Fruit fly (Drosophila melanogaster) whole organism, embryonic: ENCODE results near the gene MESR3.

Experiments used
- Adf1 ChIP-seq: fragments of 200-800 bp; sonication (Bioruptor generic); IDR thresholded peaks from 2 replicates; pipeline ENCODE4 v1.3.6; 2022; ENCODE audit warnings: missing biosample characterization, missing genetic modification characterization
- Atf-2 ChIP-seq: fragments of 200-800 bp; sonication (Bioruptor generic); optimal IDR thresholded peaks from 2 replicates; lab custom pipeline; 2016; ENCODE audit warnings: missing biosample characterization, missing genetic modification characterization
- CG10462 ChIP-seq: fragments of 200-800 bp; sonication (Bioruptor generic); optimal IDR thresholded peaks from 2 replicates; lab custom pipeline; 2016; ENCODE audit warnings: missing biosample characterization, missing genetic modification characterization
- CG10959 ChIP-seq: fragments of 200-800 bp; sonication (Bioruptor generic); IDR thresholded peaks from 2 replicates; pipeline ENCODE4 v1.3.6; 2022; ENCODE audit warnings: missing biosample characterization, missing genetic modification characterization
- CG12299 ChIP-seq: fragments of 200-800 bp; sonication (Bioruptor generic); optimal IDR thresholded peaks from 2 replicates; lab custom pipeline; 2018; ENCODE audit warnings: missing biosample characterization, mild to moderate bottlenecking, missing genetic modification characterization
- CG12391 ChIP-seq: fragments of 200-800 bp; sonication (Bioruptor generic); optimal IDR thresholded peaks from 3 replicates; lab custom pipeline; 2018; ENCODE audit warnings: missing biosample characterization, mild to moderate bottlenecking, missing genetic modification characterization, moderate library complexity
- CG13894 ChIP-seq: fragments of 200-800 bp; sonication (Bioruptor generic); optimal IDR thresholded peaks from 3 replicates; lab custom pipeline; 2018; ENCODE audit warnings: missing biosample characterization, mild to moderate bottlenecking, missing genetic modification characterization, moderate library complexity
- CG15514 ChIP-seq: fragments of 200-800 bp; sonication (Bioruptor generic); optimal IDR thresholded peaks from 3 replicates; lab custom pipeline; 2017; ENCODE audit warnings: missing biosample characterization, missing genetic modification characterization, mild to moderate bottlenecking, moderate library complexity, missing genetic modification reagents
- CG17612 ChIP-seq: fragments of 200-800 bp; sonication (Bioruptor generic); IDR thresholded peaks from 2 replicates; pipeline ENCODE4 v1.3.6; 2022; ENCODE audit warnings: missing biosample characterization, missing genetic modification characterization
- CG17829 ChIP-seq: fragments of 200-800 bp; optimal IDR thresholded peaks from 2 replicates; lab custom pipeline; 2019; ENCODE audit warnings: missing biosample characterization, mild to moderate bottlenecking, missing genetic modification characterization, moderate library complexity
- CG18262 ChIP-seq: fragments of 200-800 bp; optimal IDR thresholded peaks from 3 replicates; lab custom pipeline; 2019; ENCODE audit warnings: missing biosample characterization, mild to moderate bottlenecking, missing genetic modification characterization, moderate library complexity
- CG18599 ChIP-seq: fragments of 200-800 bp; sonication (Bioruptor generic); optimal IDR thresholded peaks from 3 replicates; lab custom pipeline; 2017; ENCODE audit warnings: missing biosample characterization, missing genetic modification characterization, mild to moderate bottlenecking, moderate library complexity, missing genetic modification reagents
- CG2202 ChIP-seq: fragments of 200-800 bp; sonication (Bioruptor generic); optimal IDR thresholded peaks from 2 replicates; lab custom pipeline; 2018; ENCODE audit warnings: missing biosample characterization, mild to moderate bottlenecking, missing genetic modification characterization
- CG31441 ChIP-seq: fragments of 200-800 bp; sonication (Bioruptor generic); IDR thresholded peaks from 2 replicates; pipeline ENCODE4 v1.3.6; 2022; ENCODE audit warnings: missing biosample characterization, missing genetic modification characterization
- CG3407 ChIP-seq: fragments of 200-800 bp; sonication (Bioruptor generic); optimal IDR thresholded peaks from 2 replicates; lab custom pipeline; 2018; ENCODE audit warnings: missing biosample characterization, mild to moderate bottlenecking, missing genetic modification characterization
- CG3726 ChIP-seq: fragments of 200-800 bp; sonication (Bioruptor generic); IDR thresholded peaks from 3 replicates; pipeline ENCODE4, ENCODE4 v1.3.6; 2022; ENCODE audit warnings: missing biosample characterization, missing genetic modification characterization
- CG43689 ChIP-seq: fragments of 200-800 bp; sonication (Bioruptor generic); IDR thresholded peaks from 2 replicates; pipeline ENCODE4 v1.3.6; 2022; ENCODE audit warnings: missing biosample characterization, missing genetic modification characterization
- CG8281 ChIP-seq: fragments of 200-800 bp; sonication (Bioruptor generic); optimal IDR thresholded peaks from 2 replicates; lab custom pipeline; 2018; ENCODE audit warnings: missing biosample characterization, mild to moderate bottlenecking, missing genetic modification characterization, moderate library complexity
- CkIIα-i1 ChIP-seq: fragments of 200-800 bp; sonication (Bioruptor generic); IDR thresholded peaks from 2 replicates; pipeline ENCODE4 v1.3.6; 2022; ENCODE audit warnings: missing biosample characterization, missing genetic modification characterization
- Ets97D ChIP-seq: fragments of 200-800 bp; sonication (Bioruptor generic); optimal IDR thresholded peaks from 3 replicates; lab custom pipeline; 2016; ENCODE audit warnings: missing biosample characterization, missing genetic modification characterization
- HHEX ChIP-seq: fragments of 200-800 bp; sonication (Bioruptor generic); optimal IDR thresholded peaks from 3 replicates; lab custom pipeline; 2017; ENCODE audit warnings: missing biosample characterization, mild to moderate bottlenecking, missing genetic modification characterization, missing genetic modification reagents
- Hey ChIP-seq: fragments of 200-800 bp; sonication (Bioruptor generic); optimal IDR thresholded peaks from 3 replicates; lab custom pipeline; 2018; ENCODE audit warnings: missing biosample characterization, mild to moderate bottlenecking, missing genetic modification characterization
- HmgD ChIP-seq: fragments of 200-800 bp; sonication (Bioruptor generic); optimal IDR thresholded peaks from 3 replicates; lab custom pipeline; 2016; ENCODE audit warnings: missing biosample characterization, missing genetic modification characterization
- MESR4 ChIP-seq: fragments of 200-800 bp; sonication (Bioruptor generic); optimal IDR thresholded peaks from 2 replicates; lab custom pipeline; 2018; ENCODE audit warnings: missing biosample characterization, mild to moderate bottlenecking, missing genetic modification characterization, moderate library complexity
- Mad ChIP-seq: fragments of 200-800 bp; sonication (Bioruptor generic); optimal IDR thresholded peaks from 2 replicates; lab custom pipeline; 2016; ENCODE audit warnings: missing biosample characterization, missing genetic modification characterization
- Med ChIP-seq: fragments of 200-800 bp; sonication (Bioruptor generic); peaks from one replicate; lab custom pipeline; 2016; ENCODE audit warnings: missing biosample characterization, missing genetic modification characterization, mild to moderate bottlenecking, inconsistent platforms, moderate library complexity
- Opbp ChIP-seq: fragments of 200-800 bp; sonication (Bioruptor generic); IDR thresholded peaks from 3 replicates; pipeline ENCODE4 v1.3.6; 2022; ENCODE audit warnings: missing biosample characterization, missing genetic modification characterization; ENCODE audit not compliant: partially characterized antibody
- Optix ChIP-seq: fragments of 200-800 bp; sonication (Bioruptor generic); IDR thresholded peaks from 3 replicates; pipeline ENCODE4 v1.3.6; 2022; ENCODE audit warnings: missing biosample characterization, missing genetic modification characterization
- Pdp1 ChIP-seq, 2 experiments: fragments of 200-800 bp; sonication (Bioruptor generic); optimal IDR thresholded peaks; 3 replicates each; lab custom pipeline; 2016; ENCODE audit warnings: missing biosample characterization in 2 of 2, missing genetic modification characterization in 2 of 2, mild to moderate bottlenecking in 1 of 2, moderate library complexity in 1 of 2
- Usf ChIP-seq: fragments of 200-800 bp; sonication (Bioruptor generic); optimal IDR thresholded peaks from 2 replicates; lab custom pipeline; 2017; ENCODE audit warnings: missing genotype, missing biosample characterization, missing genetic modification characterization
- ato ChIP-seq: fragments of 200-800 bp; sonication (Bioruptor generic); IDR thresholded peaks from 2 replicates; pipeline ENCODE4 v1.3.6; 2022; ENCODE audit warnings: missing biosample characterization, missing genetic modification characterization; ENCODE audit not compliant: partially characterized antibody
- cad ChIP-seq: fragments of >200 bp; optimal IDR thresholded peaks from 2 replicates; lab custom pipeline; 2017; ENCODE audit warnings: missing biosample characterization, missing genetic modification characterization
- chif ChIP-seq, 2 experiments: fragments of 200-800 bp; sonication (Bioruptor generic); optimal IDR thresholded peaks; 3 replicates each; lab custom pipeline; 2016; ENCODE audit warnings: missing biosample characterization in 2 of 2, missing genetic modification characterization in 2 of 2
- crp ChIP-seq, 2 experiments: fragments of 200-800 bp; sonication (Bioruptor generic); optimal IDR thresholded peaks; 2 replicates in 1 of 2; 3 replicates in 1 of 2; lab custom pipeline; 2017; ENCODE audit warnings: missing biosample characterization in 2 of 2, missing genetic modification characterization in 2 of 2, mild to moderate bottlenecking in 1 of 2, moderate library complexity in 1 of 2
- fd3F ChIP-seq: fragments of 200-800 bp; sonication (Bioruptor generic); optimal IDR thresholded peaks from 2 replicates; lab custom pipeline; 2018; ENCODE audit warnings: missing biosample characterization, mild to moderate bottlenecking, missing genetic modification characterization, moderate library complexity
- ind ChIP-seq: fragments of 200-800 bp; sonication (Bioruptor generic); optimal IDR thresholded peaks from 3 replicates; lab custom pipeline; 2016; ENCODE audit warnings: missing biosample characterization, missing genetic modification characterization
- lilli ChIP-seq: fragments of 200-800 bp; sonication (Bioruptor generic); optimal IDR thresholded peaks from 3 replicates; lab custom pipeline; 2016; ENCODE audit warnings: missing biosample characterization, missing genetic modification characterization
- lmd ChIP-seq: fragments of 200-800 bp; sonication (Bioruptor generic); IDR thresholded peaks from 2 replicates; pipeline ENCODE4 v1.3.6; 2022; ENCODE audit warnings: missing biosample characterization, missing genetic modification characterization
- prd ChIP-seq, 3 experiments: fragments of >200 bp in 2 of 3; fragments of 200-800 bp in 1 of 3; sonication (Bioruptor generic) in 1 of 3; optimal IDR thresholded peaks in 2 of 3; IDR thresholded peaks in 1 of 3; 2 replicates in 2 of 3; 3 replicates in 1 of 3; pipeline versions ENCODE4 v1.3.6 to Lab custom; 2017 to 2022; ENCODE audit warnings: missing biosample characterization in 1 of 3, missing genetic modification characterization in 1 of 3
- ranshi ChIP-seq: fragments of 200-800 bp; sonication (Bioruptor generic); IDR thresholded peaks from 2 replicates; pipeline ENCODE4 v1.3.6; 2022; ENCODE audit warnings: missing biosample characterization, missing genetic modification characterization
- slbo ChIP-seq: fragments of 200-800 bp; sonication (Bioruptor generic); IDR thresholded peaks from 2 replicates; pipeline ENCODE4 v1.3.6; 2022; ENCODE audit warnings: missing biosample characterization, missing genetic modification characterization
- sob ChIP-seq: fragments of 200-800 bp; sonication (Bioruptor generic); IDR thresholded peaks from 2 replicates; pipeline ENCODE4 v1.3.6; 2022; ENCODE audit warnings: missing biosample characterization, missing genetic modification characterization
- sqz ChIP-seq: fragments of 200-800 bp; sonication (Bioruptor generic); optimal IDR thresholded peaks from 3 replicates; lab custom pipeline; 2018; ENCODE audit warnings: missing biosample characterization, mild to moderate bottlenecking, missing genetic modification characterization
- trem ChIP-seq: fragments of 200-800 bp; optimal IDR thresholded peaks from 3 replicates; lab custom pipeline; 2019; ENCODE audit warnings: missing biosample characterization, mild to moderate bottlenecking, missing genetic modification characterization, moderate library complexity
- wdn ChIP-seq: fragments of 200-800 bp; sonication (Bioruptor generic); IDR thresholded peaks from 2 replicates; pipeline ENCODE4 v1.3.6; 2022; ENCODE audit warnings: missing biosample characterization, missing genetic modification characterization
- yki ChIP-seq: fragments of >200 bp; optimal IDR thresholded peaks from 3 replicates; lab custom pipeline; 2018

The MESR3 gene

DNA sequence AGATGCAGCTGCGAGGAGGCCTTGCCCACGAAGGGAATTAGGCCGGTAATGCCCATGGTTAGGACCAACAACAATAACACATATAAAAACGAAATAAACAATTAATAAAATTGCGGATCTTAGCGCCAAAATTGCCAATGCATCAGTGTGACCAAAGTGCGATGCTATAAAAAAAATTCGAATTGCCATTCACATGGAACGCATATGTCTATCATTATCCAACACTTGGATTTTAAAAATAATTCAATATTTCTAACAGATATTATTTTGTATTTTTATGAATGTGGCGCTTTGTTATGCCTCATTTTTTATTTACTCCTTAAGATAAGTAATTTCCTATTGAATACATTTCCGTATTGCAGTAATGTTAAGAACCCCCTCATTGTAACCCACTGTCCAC is 64.8 kb downstream of the MESR3 start, which contains the start of gene tos (continued):
- no peak for TF ChIP-seq CG3726 (GFP tag; lab: Robert Waterston, UW)
- peak; percentile 42 for TF ChIP-seq sob
- no peak for TF ChIP-seq Hey (tag; lab: Kevin White, UChicago)
- TF ChIP-seq CG18262 (tag; lab: Kevin White, UChicago) = no peak
- TF ChIP-seq CG12299 (tag; lab: Kevin White, UChicago) = no peak
- no peak for TF ChIP-seq CG10462 (GFP tag; lab: Kevin White, UChicago)
- no peak for TF ChIP-seq prd (optimal IDR thresholded peaks at IDR 0.05; lab: Kevin White, UChicago)
- TF ChIP-seq prd (GFP tag; IDR thresholded peaks at IDR 0.05; lab: Robert Waterston, UW) = no peak
- TF ChIP-seq Optix (GFP tag; lab: Robert Waterston, UW) = no peak
- TF ChIP-seq CG43689 (GFP tag; lab: Robert Waterston, UW) = no peak
- no peak for TF ChIP-seq CG3407 (GFP tag; lab: Kevin White, UChicago)
- peak; percentile 21 for TF ChIP-seq MESR4 (GFP tag; lab: Kevin White, UChicago)
- peak; percentile 55 for TF ChIP-seq Ets97D (GFP tag; lab: Kevin White, UChicago)
- no peak for TF ChIP-seq cad (GFP tag; lab: Kevin White, UChicago)
- no peak for TF ChIP-seq HHEX (GFP tag; lab: Kevin White, UChicago)

DNA sequence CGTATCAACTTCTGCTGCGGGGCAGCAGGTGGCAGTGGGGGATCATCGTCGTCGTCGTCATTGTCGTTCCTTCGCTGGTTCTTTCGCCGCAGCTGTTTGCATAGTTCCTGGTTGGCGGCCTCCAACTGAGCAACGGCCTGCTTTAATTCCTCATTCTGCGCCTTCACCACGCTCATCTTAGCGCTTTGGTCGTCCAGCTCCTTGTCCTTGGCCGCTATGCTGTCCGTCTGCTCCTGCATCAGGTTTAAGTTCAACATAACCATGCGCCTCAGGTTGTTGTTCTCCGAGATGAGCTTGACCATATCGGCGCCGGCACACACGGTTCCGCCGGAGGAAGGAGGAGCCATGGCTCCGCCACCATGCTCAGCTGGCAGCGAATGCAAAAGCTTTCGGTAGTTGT is 70.8 kb downstream of the MESR3 start:
- no peak for TF ChIP-seq prd (optimal IDR thresholded peaks at IDR 0.05; lab: Kevin White, UChicago)
- TF ChIP-seq prd (GFP tag; IDR thresholded peaks at IDR 0.05; lab: Robert Waterston, UW) = 0 out of 3 replicates have a peak, but pooled peaks have one; percentile 5
- no peak for TF ChIP-seq sqz (GFP tag; lab: Kevin White, UChicago)
- TF ChIP-seq Opbp (GFP tag; lab: Robert Waterston, UW) = 0 out of 3 replicates have a peak, but pooled peaks have one; percentile 11
- peak; percentile 20 for TF ChIP-seq Med

DNA sequence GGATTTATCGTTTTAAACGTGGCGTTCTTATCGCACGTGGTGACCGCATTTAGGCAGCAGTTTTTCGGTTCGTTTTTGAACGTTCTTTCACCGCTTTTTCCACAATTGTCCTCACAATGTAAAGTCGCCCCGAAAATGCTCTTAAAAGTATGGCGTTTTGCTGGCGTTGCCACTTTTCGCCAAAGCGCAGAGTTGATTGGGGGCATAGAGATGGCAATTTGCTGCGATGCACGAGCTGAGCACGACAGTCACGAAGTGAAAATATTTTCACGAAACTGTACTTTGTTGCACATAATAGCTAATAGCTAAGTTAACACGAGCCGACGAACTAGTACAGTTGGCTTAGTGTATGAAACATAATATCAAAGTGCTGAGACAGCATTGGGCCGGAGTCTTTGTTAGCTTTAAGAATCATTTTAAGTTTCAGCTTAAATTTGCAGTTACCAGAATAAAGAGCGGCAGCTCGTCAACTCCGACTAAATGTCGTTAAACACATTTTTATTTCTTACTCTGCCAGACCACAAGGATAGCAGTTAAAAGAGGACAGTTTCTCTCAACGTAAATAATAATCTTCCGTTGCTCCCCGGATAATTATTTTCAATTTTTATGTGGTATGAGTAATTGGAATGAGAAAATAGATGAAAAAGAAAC is 71.7 kb downstream of the MESR3 start, which contains the start of gene msl-1:
Gene msl-1 (minus strand): TSS at position 155 of the 651 bp plus-strand sequence.
- TF ChIP-seq lilli (GFP tag; lab: Kevin White, UChicago) (peak; percentile 55), Adf1 (GFP tag; lab: Robert Waterston, UW) (no peak), chif (GFP tag; optimal IDR thresholded peaks at IDR 0.05; lab: Kevin White, UChicago) (peak; percentile 1 to 9), HmgD (GFP tag; lab: Kevin White, UChicago) (peak; percentile 79), fd3F (GFP tag; lab: Kevin White, UChicago) (no peak), crp (GFP tag; optimal IDR thresholded peaks at IDR 0.05; lab: Kevin White, UChicago) (peak in 1 of 2 experiments; percentile 28), CG13894 (tag; lab: Kevin White, UChicago) (no peak), Ets97D (GFP tag; lab: Kevin White, UChicago) (peak; percentile 75), Pdp1 (GFP tag; optimal IDR thresholded peaks at IDR 0.05; lab: Kevin White, UChicago) (peak; percentile 33 to 74), lmd (GFP tag; lab: Robert Waterston, UW) (peak; percentile 41; the same call in 1 of the 2 replicates), ranshi (GFP tag; lab: Robert Waterston, UW) (no peak), wdn (peak; percentile 69), Atf-2 (peak; percentile 12), CG18599 (no peak), CG31441 (GFP tag; lab: Robert Waterston, UW) (no peak), CkIIα-i1 (no peak), CG12391 (tag; lab: Kevin White, UChicago) (peak; percentile 2), CG15514 (peak; percentile 77), CG17612 (GFP tag; lab: Robert Waterston, UW) (no peak), trem (tag; lab: Kevin White, UChicago) (peak; percentile 88), Mad (GFP tag; lab: Kevin White, UChicago) (no peak), yki (lab: Kevin White, UChicago) (no peak), Usf (no peak), ind (GFP tag; lab: Kevin White, UChicago) (peak; percentile 38), ato (GFP tag; lab: Robert Waterston, UW) (peak; percentile 94), CG8281 (tag; lab: Kevin White, UChicago) (no peak), CG17829 (peak; percentile 25), CG2202 (tag; lab: Kevin White, UChicago) (no peak), CG10959 (no peak), slbo (peak; percentile 79)
